Fruit fly (Drosophila melanogaster) whole organism, pupa: ENCODE results near the gene CG42481.

Source experiments
- CG10348 ChIP-seq: fragments of 200-800 bp; sonication (Bioruptor generic); IDR thresholded peaks from 2 replicates; pipeline ENCODE4 v1.3.6; 2022; ENCODE audit warnings: missing biosample characterization, missing genetic modification characterization
- CG12605 ChIP-seq: fragments of 200-800 bp; sonication (Bioruptor generic); IDR thresholded peaks from 2 replicates; pipeline ENCODE4 v1.3.6; 2022; ENCODE audit warnings: missing biosample characterization, missing genetic modification characterization
- CG14655 ChIP-seq: fragments of 200-800 bp; sonication (Bioruptor generic); optimal IDR thresholded peaks from 3 replicates; lab custom pipeline; 2017; ENCODE audit warnings: mild to moderate bottlenecking, missing biosample characterization, missing genetic modification reagents, missing genetic modification characterization
- CG34367 ChIP-seq: fragments of 200-800 bp; sonication (Bioruptor generic); optimal IDR thresholded peaks from 2 replicates; lab custom pipeline; 2018; ENCODE audit warnings: missing biosample characterization, mild to moderate bottlenecking, missing genetic modification characterization
- CG8301 ChIP-seq: fragments of 200-800 bp; sonication (Bioruptor generic); optimal IDR thresholded peaks from 2 replicates; lab custom pipeline; 2018; ENCODE audit warnings: missing biosample characterization, mild to moderate bottlenecking, missing genetic modification characterization
- CG9948 ChIP-seq: fragments of 200-800 bp; sonication (Bioruptor generic); optimal IDR thresholded peaks from 2 replicates; lab custom pipeline; 2018; ENCODE audit warnings: missing biosample characterization, mild to moderate bottlenecking, missing genetic modification characterization, moderate library complexity
- Ets98B ChIP-seq: fragments of 200-800 bp; sonication (Bioruptor generic); IDR thresholded peaks from 2 replicates; pipeline ENCODE4 v1.3.6; 2022; ENCODE audit warnings: missing biosample characterization, missing genetic modification characterization
- Snoo ChIP-seq: fragments of 200-800 bp; sonication (Bioruptor generic); optimal IDR thresholded peaks from 3 replicates; lab custom pipeline; 2017; ENCODE audit warnings: missing biosample characterization, mild to moderate bottlenecking, missing genetic modification characterization, inconsistent platforms
- fd96Ca ChIP-seq: fragments of 200-800 bp; sonication (Bioruptor generic); IDR thresholded peaks from 3 replicates; pipeline ENCODE4 v1.3.6; 2022; ENCODE audit warnings: missing biosample characterization, missing genetic modification characterization

dm6 chr3L:13298923-13299322 lies at the start of gene CG42481:
- TF ChIP-seq Ets98B (GFP tag; lab: Robert Waterston, UW) (no peak), CG14655 (GFP tag; lab: Kevin White, UChicago) (no peak), CG10348 (no peak), Snoo (tag; lab: Kevin White, UChicago) (no peak), CG34367 (tag; lab: Kevin White, UChicago) (no peak), fd96Ca (GFP tag; lab: Robert Waterston, UW) (no peak), CG9948 (tag; lab: Kevin White, UChicago) (no peak), CG12605 (no peak), CG8301 (tag; lab: Kevin White, UChicago) (no peak)
